Fruit fly (Drosophila melanogaster) whole organism, embryonic: ENCODE measurements around the gene CG43896.

ENCODE experiments used
- ATbp ChIP-seq: fragments of 200-800 bp; sonication (Bioruptor generic); optimal IDR thresholded peaks from 2 replicates; lab custom pipeline; 2017; ENCODE audit warnings: missing biosample characterization, mild to moderate bottlenecking, missing genetic modification characterization, missing genetic modification reagents
- BEAF-32 ChIP-seq: fragments of 200-800 bp; sonication (Bioruptor generic); optimal IDR thresholded peaks from 3 replicates; lab custom pipeline; 2017; ENCODE audit warnings: missing biosample characterization, missing genetic modification characterization, mild to moderate bottlenecking, moderate library complexity, missing genetic modification reagents
- CG10543 ChIP-seq: fragments of 200-800 bp; sonication (Bioruptor generic); optimal IDR thresholded peaks from 3 replicates; lab custom pipeline; 2017; ENCODE audit warnings: missing biosample characterization, mild to moderate bottlenecking, missing genetic modification characterization, moderate library complexity
- CG12219 ChIP-seq: fragments of 200-800 bp; sonication (Bioruptor generic); optimal IDR thresholded peaks from 3 replicates; lab custom pipeline; 2018; ENCODE audit warnings: missing biosample characterization, mild to moderate bottlenecking, missing genetic modification characterization
- CG12744 ChIP-seq: fragments of 200-800 bp; sonication (Bioruptor generic); optimal IDR thresholded peaks from 2 replicates; lab custom pipeline; 2016; ENCODE audit warnings: missing biosample characterization, missing genetic modification characterization
- CG13296 ChIP-seq: fragments of 200-800 bp; sonication (Bioruptor generic); optimal IDR thresholded peaks from 3 replicates; lab custom pipeline; 2018; ENCODE audit warnings: missing biosample characterization, mild to moderate bottlenecking, missing genetic modification characterization
- CG13775 ChIP-seq: fragments of 200-800 bp; sonication (Bioruptor generic); optimal IDR thresholded peaks from 3 replicates; lab custom pipeline; 2017; ENCODE audit warnings: missing biosample characterization, mild to moderate bottlenecking, missing genetic modification characterization
- CG15269 ChIP-seq: fragments of 200-800 bp; sonication (Bioruptor generic); optimal IDR thresholded peaks from 2 replicates; lab custom pipeline; 2018; ENCODE audit warnings: missing biosample characterization, mild to moderate bottlenecking, missing genetic modification characterization, moderate library complexity
- CG18764 ChIP-seq: fragments of 200-800 bp; sonication (Bioruptor generic); optimal IDR thresholded peaks from 3 replicates; lab custom pipeline; 2016; ENCODE audit warnings: missing biosample characterization, missing genetic modification characterization
- CG2116 ChIP-seq: fragments of 200-800 bp; sonication (Bioruptor generic); optimal IDR thresholded peaks from 3 replicates; lab custom pipeline; 2018; ENCODE audit warnings: missing biosample characterization, mild to moderate bottlenecking, missing genetic modification characterization
- CG3407 ChIP-seq: fragments of 200-800 bp; sonication (Bioruptor generic); optimal IDR thresholded peaks from 2 replicates; lab custom pipeline; 2018; ENCODE audit warnings: missing biosample characterization, mild to moderate bottlenecking, missing genetic modification characterization
- CG4820 ChIP-seq: fragments of 200-800 bp; sonication (Bioruptor generic); optimal IDR thresholded peaks from 3 replicates; lab custom pipeline; 2016; ENCODE audit warnings: missing biosample characterization, missing genetic modification characterization
- CG5245 ChIP-seq: fragments of 200-800 bp; sonication (Bioruptor generic); optimal IDR thresholded peaks from 3 replicates; lab custom pipeline; 2016; ENCODE audit warnings: missing biosample characterization, missing genetic modification characterization
- CG7786 ChIP-seq: fragments of 200-800 bp; sonication (Bioruptor generic); optimal IDR thresholded peaks from 2 replicates; lab custom pipeline; 2016; ENCODE audit warnings: missing biosample characterization, missing genetic modification characterization
- CG7928 ChIP-seq: fragments of 200-800 bp; sonication (Bioruptor generic); optimal IDR thresholded peaks from 2 replicates; lab custom pipeline; 2017; ENCODE audit warnings: missing biosample characterization, mild to moderate bottlenecking, missing genetic modification characterization
- CG8944 ChIP-seq: fragments of 200-800 bp; sonication (Bioruptor generic); optimal IDR thresholded peaks from 3 replicates; lab custom pipeline; 2016; ENCODE audit warnings: missing biosample characterization, missing genetic modification characterization
- CG9797 ChIP-seq: fragments of 200-800 bp; sonication (Bioruptor generic); optimal IDR thresholded peaks from 3 replicates; lab custom pipeline; 2018; ENCODE audit warnings: missing biosample characterization, mild to moderate bottlenecking, missing genetic modification characterization
- Dp ChIP-seq: fragments of 200-800 bp; sonication (Bioruptor generic); optimal IDR thresholded peaks from 2 replicates; lab custom pipeline; 2018; ENCODE audit warnings: missing biosample characterization, mild to moderate bottlenecking, missing genetic modification characterization, moderate library complexity
- E2f2 ChIP-seq: fragments of 200-800 bp; sonication (Bioruptor generic); IDR thresholded peaks from 2 replicates; pipeline ENCODE4 v1.3.6; 2022; ENCODE audit warnings: missing biosample characterization, missing genetic modification characterization
- Elba2 ChIP-seq: fragments of 200-800 bp; sonication (Bioruptor generic); optimal IDR thresholded peaks from 3 replicates; lab custom pipeline; 2016; ENCODE audit warnings: missing biosample characterization, missing genetic modification characterization
- Ets97D ChIP-seq: fragments of 200-800 bp; sonication (Bioruptor generic); optimal IDR thresholded peaks from 3 replicates; lab custom pipeline; 2016; ENCODE audit warnings: missing biosample characterization, missing genetic modification characterization
- H2.0 ChIP-seq: fragments of 200-800 bp; sonication (Bioruptor generic); IDR thresholded peaks from 2 replicates; pipeline ENCODE4 v1.3.6; 2022; ENCODE audit warnings: missing biosample characterization, missing genetic modification characterization
- Hsf ChIP-seq: fragments of 200-800 bp; sonication (Bioruptor generic); optimal IDR thresholded peaks from 3 replicates; lab custom pipeline; 2016; ENCODE audit warnings: missing biosample characterization, missing genetic modification characterization
- Lpt ChIP-seq: fragments of >200 bp; optimal IDR thresholded peaks from 2 replicates; lab custom pipeline; 2018; ENCODE audit warnings: missing biosample characterization, missing genetic modification characterization
- MESR4 ChIP-seq: fragments of 200-800 bp; sonication (Bioruptor generic); optimal IDR thresholded peaks from 2 replicates; lab custom pipeline; 2018; ENCODE audit warnings: missing biosample characterization, mild to moderate bottlenecking, missing genetic modification characterization, moderate library complexity
- Myb ChIP-seq: fragments of 200-800 bp; sonication (Bioruptor generic); optimal IDR thresholded peaks from 2 replicates; lab custom pipeline; 2016; ENCODE audit warnings: missing biosample characterization, missing genetic modification characterization
- Nf-YB ChIP-seq: fragments of 200-800 bp; sonication (Bioruptor generic); optimal IDR thresholded peaks from 3 replicates; lab custom pipeline; 2019; ENCODE audit warnings: missing biosample characterization, mild to moderate bottlenecking, missing genetic modification characterization, moderate library complexity
- Nf-YC ChIP-seq: fragments of 200-800 bp; optimal IDR thresholded peaks from 3 replicates; lab custom pipeline; 2019; ENCODE audit warnings: missing biosample characterization, mild to moderate bottlenecking, missing genetic modification characterization, moderate library complexity
- Scr ChIP-seq: fragments of 200-800 bp; sonication (Bioruptor generic); IDR thresholded peaks from 2 replicates; pipeline ENCODE4 v1.3.6; 2022; ENCODE audit warnings: missing biosample characterization, missing genetic modification characterization; ENCODE audit not compliant: partially characterized antibody
- Six4 ChIP-seq: fragments of 200-800 bp; sonication (Bioruptor generic); optimal IDR thresholded peaks from 2 replicates; lab custom pipeline; 2016; ENCODE audit warnings: missing biosample characterization, missing genetic modification characterization
- Vsx1 ChIP-seq: fragments of 200-800 bp; sonication (Bioruptor generic); optimal IDR thresholded peaks from 2 replicates; lab custom pipeline; 2017; ENCODE audit warnings: missing biosample characterization, mild to moderate bottlenecking, missing genetic modification characterization, missing genetic modification reagents
- YL-1 ChIP-seq: fragments of 200-800 bp; sonication (Bioruptor generic); optimal IDR thresholded peaks from 3 replicates; lab custom pipeline; 2017; ENCODE audit warnings: missing biosample characterization, mild to moderate bottlenecking, missing genetic modification characterization
- ci ChIP-seq: fragments of 200-800 bp; sonication (Bioruptor generic); IDR thresholded peaks from 3 replicates; pipeline ENCODE4 v1.3.6; 2022; ENCODE audit warnings: missing biosample characterization, missing genetic modification characterization
- crp ChIP-seq, 2 experiments: fragments of 200-800 bp; sonication (Bioruptor generic); optimal IDR thresholded peaks; 2 replicates in 1 of 2; 3 replicates in 1 of 2; lab custom pipeline; 2017; ENCODE audit warnings: missing biosample characterization in 2 of 2, missing genetic modification characterization in 2 of 2, mild to moderate bottlenecking in 1 of 2, moderate library complexity in 1 of 2
- ewg ChIP-seq: fragments of 200-800 bp; sonication (Bioruptor generic); optimal IDR thresholded peaks from 3 replicates; lab custom pipeline; 2017; ENCODE audit warnings: mild to moderate bottlenecking, missing biosample characterization, missing genetic modification reagents, missing genetic modification characterization
- fru ChIP-seq: fragments of >200 bp; optimal IDR thresholded peaks from 2 replicates; lab custom pipeline; 2017
- gfzf ChIP-seq: fragments of 200-800 bp; sonication (Bioruptor generic); optimal IDR thresholded peaks from 2 replicates; lab custom pipeline; 2016; ENCODE audit warnings: missing biosample characterization, mild to moderate bottlenecking, missing genetic modification characterization, moderate library complexity
- gro ChIP-seq: fragments of 200-800 bp; sonication (Bioruptor generic); optimal IDR thresholded peaks from 2 replicates; lab custom pipeline; 2016; ENCODE audit warnings: missing biosample characterization, missing genetic modification characterization
- inv ChIP-seq: fragments of 200-800 bp; sonication (Bioruptor generic); IDR thresholded peaks from 2 replicates; pipeline ENCODE4 v1.3.6; 2022; ENCODE audit warnings: missing biosample characterization, missing genetic modification characterization; ENCODE audit not compliant: partially characterized antibody
- odd ChIP-seq: fragments of 200-800 bp; sonication (Bioruptor generic); optimal IDR thresholded peaks from 2 replicates; lab custom pipeline; 2017; ENCODE audit warnings: missing biosample characterization, mild to moderate bottlenecking, missing genetic modification characterization
- onecut ChIP-seq: fragments of 200-800 bp; sonication (Bioruptor generic); IDR thresholded peaks from 2 replicates; pipeline ENCODE4 v1.3.6; 2022; ENCODE audit warnings: missing biosample characterization, missing genetic modification characterization
- phol ChIP-seq: fragments of 200-800 bp; sonication (Bioruptor generic); optimal IDR thresholded peaks from 3 replicates; lab custom pipeline; 2018; ENCODE audit warnings: missing biosample characterization, mild to moderate bottlenecking, missing genetic modification characterization, moderate library complexity
- pum ChIP-seq: fragments of 200-800 bp; sonication (Bioruptor generic); optimal IDR thresholded peaks from 2 replicates; lab custom pipeline; 2016; ENCODE audit warnings: missing biosample characterization, missing genetic modification characterization
- pzg ChIP-seq: fragments of 200-800 bp; sonication (Bioruptor generic); optimal IDR thresholded peaks from 3 replicates; lab custom pipeline; 2018; ENCODE audit warnings: missing biosample characterization, mild to moderate bottlenecking, missing genetic modification characterization, moderate library complexity
- ro ChIP-seq: fragments of 200-800 bp; sonication (Bioruptor generic); IDR thresholded peaks from 2 replicates; pipeline ENCODE4 v1.3.6; 2022; ENCODE audit warnings: missing biosample characterization, missing genetic modification characterization
- row ChIP-seq: fragments of 200-800 bp; sonication (Bioruptor generic); IDR thresholded peaks from 3 replicates; pipeline ENCODE4 v1.3.6; 2022; ENCODE audit warnings: missing biosample characterization, missing genetic modification characterization
- tin ChIP-seq: fragments of 200-800 bp; sonication (Bioruptor generic); optimal IDR thresholded peaks from 3 replicates; lab custom pipeline; 2016; ENCODE audit warnings: missing biosample characterization, missing genetic modification characterization
- trem ChIP-seq: fragments of 200-800 bp; optimal IDR thresholded peaks from 3 replicates; lab custom pipeline; 2019; ENCODE audit warnings: missing biosample characterization, mild to moderate bottlenecking, missing genetic modification characterization, moderate library complexity
- tup ChIP-seq: fragments of 200-800 bp; sonication (Bioruptor generic); optimal IDR thresholded peaks from 2 replicates; lab custom pipeline; 2016; ENCODE audit warnings: missing biosample characterization, mild to moderate bottlenecking, missing genetic modification characterization, moderate library complexity
- wek ChIP-seq: fragments of 200-800 bp; sonication (Bioruptor generic); optimal IDR thresholded peaks from 3 replicates; lab custom pipeline; 2018; ENCODE audit warnings: missing biosample characterization, mild to moderate bottlenecking, missing genetic modification characterization, moderate library complexity
- z ChIP-seq: fragments of 200-800 bp; sonication (Bioruptor generic); IDR thresholded peaks from 3 replicates; pipeline ENCODE4 v1.3.6; 2022; ENCODE audit warnings: missing biosample characterization, missing genetic modification characterization

Gene CG43896

dm6 chr3L:11992960-11993359, 17.0 kb downstream of the CG43896 start, which contains the start of gene viaf (continued):
- peak; percentile 4 for TF ChIP-seq CG4820 (GFP tag; lab: Kevin White, UChicago)
- no peak for TF ChIP-seq Vsx1 (GFP tag; lab: Kevin White, UChicago)
- no peak for TF ChIP-seq odd
- no peak for TF ChIP-seq CG10543 (GFP tag; lab: Kevin White, UChicago)
- no peak for TF ChIP-seq tup (GFP tag; lab: Kevin White, UChicago)
- no peak for TF ChIP-seq pum (GFP tag; lab: Kevin White, UChicago)
- peak; percentile 45 for TF ChIP-seq Hsf (GFP tag; lab: Kevin White, UChicago)
- peak; percentile 86 for TF ChIP-seq row
- TF ChIP-seq H2.0 (GFP tag; lab: Robert Waterston, UW), result peak; percentile 42; the same call in 1 of the 2 replicates
- peak; percentile 24 for TF ChIP-seq CG5245 (GFP tag; lab: Kevin White, UChicago)
- peak; percentile 69 for TF ChIP-seq phol (tag; lab: Kevin White, UChicago)
- peak; percentile 58 for TF ChIP-seq CG2116 (GFP tag; lab: Kevin White, UChicago)
- peak; percentile 56 for TF ChIP-seq tin (GFP tag; lab: Kevin White, UChicago)
- peak; percentile 76 for TF ChIP-seq ci
- peak; percentile 33 for TF ChIP-seq CG13775 (GFP tag; lab: Kevin White, UChicago)
- peak; percentile 88 for TF ChIP-seq BEAF-32
- TF ChIP-seq CG12219 (GFP tag; lab: Kevin White, UChicago), result no peak
- no peak for TF ChIP-seq Nf-YB (GFP tag; lab: Kevin White, UChicago)
- no peak for TF ChIP-seq CG13296
- TF ChIP-seq wek (GFP tag; lab: Kevin White, UChicago), result no peak
- TF ChIP-seq Nf-YC (tag; lab: Kevin White, UChicago), result no peak
- peak; percentile 23 for TF ChIP-seq Ets97D (GFP tag; lab: Kevin White, UChicago)
- peak; percentile 90 for TF ChIP-seq inv
- no peak for TF ChIP-seq CG3407 (GFP tag; lab: Kevin White, UChicago)

DNA sequence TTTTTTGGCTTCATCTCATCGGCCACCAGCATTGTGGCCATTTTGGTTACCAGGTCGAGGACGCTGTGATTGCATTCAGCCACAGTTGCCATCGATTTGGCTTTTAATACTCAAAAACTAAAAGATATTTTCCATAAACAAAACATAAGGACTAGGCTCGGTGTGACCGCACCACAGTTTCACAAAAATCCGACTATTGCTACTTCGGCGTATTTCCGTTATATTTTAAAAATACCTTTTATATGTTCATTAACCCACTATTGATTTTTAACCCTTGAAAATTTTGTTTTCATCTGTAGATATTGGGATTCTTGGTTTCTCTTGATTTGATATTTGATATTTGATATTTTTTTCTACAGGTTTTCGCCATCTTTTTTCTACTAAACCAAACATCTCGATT, 22.0 kb downstream of the CG43896 start, which contains the start of gene Grip163:
Gene Grip163, minus strand, starts transcription at position 180 of the 400 bp plus-strand sequence.
- TF ChIP-seq MESR4 (GFP tag; lab: Kevin White, UChicago) (peak; percentile 46), CG18764 (GFP tag; lab: Kevin White, UChicago) (no peak), pzg (GFP tag; lab: Kevin White, UChicago) (peak; percentile 17), CG7928 (GFP tag; lab: Kevin White, UChicago) (no peak), YL-1 (GFP tag; lab: Kevin White, UChicago) (peak; percentile 21), CG12744 (GFP tag; lab: Kevin White, UChicago) (no peak), onecut (GFP tag; lab: Robert Waterston, UW) (peak; percentile 78), BEAF-32 (peak; percentile 6), Elba2 (GFP tag; lab: Kevin White, UChicago) (peak; percentile 20), CG7786 (GFP tag; lab: Kevin White, UChicago) (no peak), CG9797 (peak; percentile 35), ro (GFP tag; lab: Robert Waterston, UW) (no peak), CG8944 (GFP tag; lab: Kevin White, UChicago) (no peak), CG15269 (tag; lab: Kevin White, UChicago) (no peak), gfzf (peak; percentile 70), Six4 (GFP tag; lab: Kevin White, UChicago) (no peak), gro (GFP tag; lab: Kevin White, UChicago) (no peak), Scr (GFP tag; lab: Robert Waterston, UW) (peak; percentile 15; the same call in 1 of the 2 replicates), ATbp (GFP tag; lab: Kevin White, UChicago) (no peak), z (no peak), ewg (no peak), E2f2 (GFP tag; lab: Robert Waterston, UW) (peak; percentile 13; the same call in 1 of the 2 replicates), fru (no peak), Dp (GFP tag; lab: Kevin White, UChicago) (no peak), Lpt (GFP tag; lab: Kevin White, UChicago) (no peak), trem (tag; lab: Kevin White, UChicago) (peak; percentile 35), Myb (GFP tag; lab: Kevin White, UChicago) (peak; percentile 87), crp (GFP tag; optimal IDR thresholded peaks at IDR 0.05; lab: Kevin White, UChicago) (no peak)
